Worm (Caenorhabditis elegans): ENCODE data around the gene lat-1.

Gene lat-1

ce11 chrII:8931405-8932149 lies 34.9 kb downstream of the lat-1 start (continued):
- no peak for TF ChIP-seq B0035.1 (tag; optimal IDR thresholded peaks at IDR 0.05)
- TF ChIP-seq dpff-1 (tag; optimal IDR thresholded peaks at IDR 0.05) = no peak

ce11 chrII:8932392-8932791 lies 35.8 kb downstream of the lat-1 start:
- TF ChIP-seq atf-7 (tag; optimal IDR thresholded peaks at IDR 0.05) = no peak
- 0 out of 2 replicates have a peak, but pooled peaks have one; percentile 6 for TF ChIP-seq egl-18 (GFP tag; IDR thresholded peaks at IDR 0.05)
- TF ChIP-seq zfh-2 (GFP tag; conservative IDR thresholded peaks at IDR 0.05) = peak; percentile 54; the same call in 1 of the 2 replicates
- 0 out of 2 replicates have a peak, but pooled peaks have one; percentile 7 for TF ChIP-seq hsf-1 (GFP tag; IDR thresholded peaks at IDR 0.05)
- no peak for TF ChIP-seq mes-4 (tag; optimal IDR thresholded peaks at IDR 0.05)
- TF ChIP-seq nhr-27 (tag; optimal IDR thresholded peaks at IDR 0.05) = no peak
- no peak for TF ChIP-seq ceh-58 (GFP tag; IDR thresholded peaks at IDR 0.05)
- 0 out of 2 replicates have a peak, but pooled peaks have one; percentile 3 for TF ChIP-seq Y53G8AR.9 (GFP tag; conservative IDR thresholded peaks at IDR 0.05)
- TF ChIP-seq attf-3 (GFP tag; conservative IDR thresholded peaks at IDR 0.05) = no peak
- no peak for TF ChIP-seq cebp-1 (GFP tag; IDR thresholded peaks at IDR 0.05)
- TF ChIP-seq cebp-1 (tag; optimal IDR thresholded peaks at IDR 0.05) = no peak

DNA sequence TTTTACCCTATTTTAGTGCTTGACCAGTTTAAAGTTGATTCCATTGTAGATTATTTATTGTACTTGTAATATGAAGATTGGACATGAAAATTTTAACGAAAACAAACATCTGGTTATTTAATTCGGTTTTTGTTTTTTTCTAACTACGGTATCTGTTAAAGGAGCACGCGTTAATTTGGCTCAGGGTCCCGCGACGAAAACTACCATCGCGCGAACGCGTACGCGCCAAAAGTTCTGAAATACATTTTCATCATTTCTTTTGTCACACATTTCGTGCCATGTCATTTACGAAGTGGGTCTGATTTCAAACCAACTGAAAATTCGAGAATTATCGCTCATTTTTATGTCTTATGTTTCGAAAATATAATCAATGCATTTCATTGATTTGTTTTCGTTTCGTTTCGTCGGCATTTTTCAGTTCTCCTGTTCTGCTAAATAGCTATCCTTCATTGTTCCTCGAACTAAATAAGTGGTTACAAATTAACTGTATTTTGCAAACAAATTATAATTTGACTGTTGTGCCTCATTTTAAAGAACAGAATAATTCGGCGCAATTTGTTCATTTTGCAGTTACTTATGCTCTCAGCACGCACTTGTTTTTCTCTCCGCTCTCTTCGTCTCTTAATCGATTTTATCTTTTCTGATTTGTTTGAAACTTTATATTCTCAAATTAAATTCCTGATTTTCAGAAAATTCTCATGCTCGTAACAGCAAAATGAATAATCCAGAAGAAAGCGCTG lies 37.2 kb downstream of the lat-1 start, which contains the start of gene T21B10.3:
Gene T21B10.3, plus strand, starts transcription at position 690 of the 740 bp plus-strand sequence.
- 0 out of 2 replicates have a peak, but pooled peaks have one; percentile 32 for TF ChIP-seq F39B2.1 (GFP tag; IDR thresholded peaks at IDR 0.05)
- TF ChIP-seq dox-1 (GFP tag; IDR thresholded peaks at IDR 0.05) = peak; percentile 97
- TF ChIP-seq ama-1 (optimal IDR thresholded peaks at IDR 0.05) = peak; percentile 84
- TF ChIP-seq ama-1 (GFP tag; optimal IDR thresholded peaks at IDR 0.05) = peak; percentile 55 to 83
- peak; percentile 94 for TF ChIP-seq rcor-1 (GFP tag; IDR thresholded peaks at IDR 0.05)
- peak; percentile 94 for TF ChIP-seq ztf-28 (GFP tag; IDR thresholded peaks at IDR 0.05)
- peak; percentile 68 for TF ChIP-seq die-1 (tag; optimal IDR thresholded peaks at IDR 0.05)
- no peak for TF ChIP-seq rec-8 (tag; optimal IDR thresholded peaks at IDR 0.05)
- peak; percentile 75 for TF ChIP-seq lin-26 (GFP tag; IDR thresholded peaks at IDR 0.05)
- TF ChIP-seq somi-1 (GFP tag; optimal IDR thresholded peaks at IDR 0.05) = peak; percentile 36
- TF ChIP-seq unc-62 (GFP tag; optimal IDR thresholded peaks at IDR 0.05) = no peak
- peak; percentile 94 for TF ChIP-seq F49E8.2 (tag; optimal IDR thresholded peaks at IDR 0.05; ENCODE audit: insufficient read depth)
- peak; percentile 86 for TF ChIP-seq C17E4.6 (GFP tag; IDR thresholded peaks at IDR 0.05)
- TF ChIP-seq attf-5 (GFP tag; optimal IDR thresholded peaks at IDR 0.05) = peak; percentile 24
- TF ChIP-seq F57C9.4 (tag; optimal IDR thresholded peaks at IDR 0.05) = no peak
- TF ChIP-seq egl-44 (GFP tag; IDR thresholded peaks at IDR 0.05) = no peak
- no peak for TF ChIP-seq F57A8.1 (GFP tag; optimal IDR thresholded peaks at IDR 0.05)
- no peak for TF ChIP-seq F22D6.2 (tag; optimal IDR thresholded peaks at IDR 0.05)
- TF ChIP-seq chd-7 (tag; optimal IDR thresholded peaks at IDR 0.05) = no peak
- peak in 2 of 3 experiments; percentile 53 to 89 for TF ChIP-seq lin-35 (GFP tag; optimal IDR thresholded peaks at IDR 0.05)
- no peak for TF ChIP-seq B0261.1 (tag; optimal IDR thresholded peaks at IDR 0.05)
- peak; percentile 93 for TF ChIP-seq madf-3 (GFP tag; IDR thresholded peaks at IDR 0.05)
- TF ChIP-seq tbp1 (GFP tag; optimal IDR thresholded peaks at IDR 0.05) = peak; percentile 72
- no peak for TF ChIP-seq akir-1 (GFP tag; optimal IDR thresholded peaks at IDR 0.05)
- TF ChIP-seq zim-3 (tag; optimal IDR thresholded peaks at IDR 0.05) = peak; percentile 61
- TF ChIP-seq bed-1 (GFP tag; IDR thresholded peaks at IDR 0.05) = no peak
- TF ChIP-seq dpff-1 (tag; optimal IDR thresholded peaks at IDR 0.05) = peak; percentile 54
- TF ChIP-seq xnd-1 (tag; optimal IDR thresholded peaks at IDR 0.05) = peak; percentile 98
- peak; percentile 89 for TF ChIP-seq B0019.2 (GFP tag; conservative IDR thresholded peaks at IDR 0.05)
- peak; percentile 30; the same call in 1 of the 2 replicates for TF ChIP-seq cebp-1 (GFP tag; IDR thresholded peaks at IDR 0.05)
- TF ChIP-seq cebp-1 (tag; optimal IDR thresholded peaks at IDR 0.05) = peak; percentile 68
- TF ChIP-seq him-1 (tag; optimal IDR thresholded peaks at IDR 0.05) = peak; percentile 72
- TF ChIP-seq C06A6.2 (GFP tag; conservative IDR thresholded peaks at IDR 0.05) = 0 out of 2 replicates have a peak, but pooled peaks have one; percentile 39

Measured in whole organism, young adult.